Worm (Caenorhabditis elegans): ENCODE measurements around the gene par-1.

- TF ChIP-seq unc-62 (GFP tag; optimal IDR thresholded peaks at IDR 0.05) (no peak), lin-39 (tag; optimal IDR thresholded peaks at IDR 0.05) (no peak), ZK546.5 (tag; optimal IDR thresholded peaks at IDR 0.05) (no peak), nfya-1 (tag; optimal IDR thresholded peaks at IDR 0.05; ENCODE audit: insufficient read depth) (no peak), snpc-4 (tag; optimal IDR thresholded peaks at IDR 0.05) (no peak), pha-4 (tag; optimal IDR thresholded peaks at IDR 0.05) (no peak), unc-39 (tag; optimal IDR thresholded peaks at IDR 0.05) (no peak), nhr-11 (tag; optimal IDR thresholded peaks at IDR 0.05) (no peak), mml-1 (tag; optimal IDR thresholded peaks at IDR 0.05) (no peak), pqm-1 (tag; optimal IDR thresholded peaks at IDR 0.05) (no peak), sea-2 (GFP tag; optimal IDR thresholded peaks at IDR 0.05) (no peak), elt-2 (tag; optimal IDR thresholded peaks at IDR 0.05) (no peak)
Measured at ce11 chrV:14067816-14068296, 77.3 kb downstream of the par-1 start, which contains the start of gene D1086.17.

All from whole organism, L3 larva.